Worm (Caenorhabditis elegans) whole organism, L1 larva: ENCODE results near the gene C30B5.2.

Experiments
- F16B12.6 ChIP-seq: fragments of 150-350 bp; optimal IDR thresholded peaks from 2 replicates; lab custom pipeline; 2014; ENCODE audit warnings: missing biosample characterization, missing genetic modification characterization
- egl-27 ChIP-seq, 2 experiments: fragments of 150-350 bp in 1 of 2; sonication (generic microtip); optimal IDR thresholded peaks; 3 replicates each; lab custom pipeline; 2017 to 2018; ENCODE audit warnings: missing biosample characterization in 2 of 2, missing genetic modification characterization in 2 of 2, missing genetic modification reagents in 2 of 2
- elt-2 ChIP-seq: sonication (generic microtip); optimal IDR thresholded peaks from 2 replicates; lab custom pipeline; 2016; ENCODE audit warnings: missing genetic modification characterization, mild to moderate bottlenecking, inconsistent platforms, missing compliant biosample characterization, missing genetic modification reagents
- lin-15B ChIP-seq: fragments of 150-350 bp; sonication (generic microtip); optimal IDR thresholded peaks from 3 replicates; lab custom pipeline; 2014; ENCODE audit warnings: missing biosample characterization, missing genetic modification characterization
- lir-3 ChIP-seq: sonication (generic microtip); optimal IDR thresholded peaks from 2 replicates; lab custom pipeline; 2016; ENCODE audit warnings: mild to moderate bottlenecking, missing genetic modification characterization, moderate library complexity, missing compliant biosample characterization; ENCODE audit not compliant: poor library complexity
- nhr-12 ChIP-seq: sonication (generic microtip); optimal IDR thresholded peaks from 2 replicates; lab custom pipeline; 2017; ENCODE audit warnings: missing biosample characterization, missing genetic modification characterization
- nhr-237 ChIP-seq: fragments of 150-350 bp; optimal IDR thresholded peaks from 2 replicates; lab custom pipeline; 2014; ENCODE audit warnings: missing biosample characterization, missing genetic modification characterization
- nhr-76 ChIP-seq: sonication (generic microtip); optimal IDR thresholded peaks from 2 replicates; lab custom pipeline; 2017; ENCODE audit warnings: missing biosample characterization, missing genetic modification characterization
- nhr-90 ChIP-seq: sonication (generic microtip); optimal IDR thresholded peaks from 2 replicates; lab custom pipeline; 2016; ENCODE audit warnings: mild to moderate bottlenecking, missing genetic modification characterization, missing compliant biosample characterization; ENCODE audit not compliant: poor library complexity
- skn-1 ChIP-seq: fragments of 150-350 bp; optimal IDR thresholded peaks from 2 replicates; lab custom pipeline; 2014; ENCODE audit warnings: missing biosample characterization, missing genetic modification characterization
- snpc-4 ChIP-seq: fragments of 150-350 bp; optimal IDR thresholded peaks from 2 replicates; lab custom pipeline; 2014; ENCODE audit warnings: missing biosample characterization, missing genetic modification characterization

ce11 chrII:6177975-6178742, 18.8 kb upstream of the C30B5.2 start:
- TF ChIP-seq lir-3 (no peak), egl-27 (tag; optimal IDR thresholded peaks at IDR 0.05; lab: Kevin White, UChicago) (no peak), lin-15B (tag; lab: Kevin White, UChicago) (no peak), nhr-76 (tag; lab: Kevin White, UChicago) (no peak), elt-2 (tag; lab: Kevin White, UChicago) (peak; percentile 81), nhr-237 (tag; lab: Kevin White, UChicago) (no peak), skn-1 (tag; lab: Kevin White, UChicago) (no peak), F16B12.6 (tag; lab: Kevin White, UChicago) (no peak), snpc-4 (tag; lab: Kevin White, UChicago) (no peak), nhr-12 (tag; lab: Kevin White, UChicago) (no peak), nhr-90 (no peak)
